Fruit fly (Drosophila melanogaster): ENCODE measurements around the gene CG10300.

The CG10300 gene

DNA sequence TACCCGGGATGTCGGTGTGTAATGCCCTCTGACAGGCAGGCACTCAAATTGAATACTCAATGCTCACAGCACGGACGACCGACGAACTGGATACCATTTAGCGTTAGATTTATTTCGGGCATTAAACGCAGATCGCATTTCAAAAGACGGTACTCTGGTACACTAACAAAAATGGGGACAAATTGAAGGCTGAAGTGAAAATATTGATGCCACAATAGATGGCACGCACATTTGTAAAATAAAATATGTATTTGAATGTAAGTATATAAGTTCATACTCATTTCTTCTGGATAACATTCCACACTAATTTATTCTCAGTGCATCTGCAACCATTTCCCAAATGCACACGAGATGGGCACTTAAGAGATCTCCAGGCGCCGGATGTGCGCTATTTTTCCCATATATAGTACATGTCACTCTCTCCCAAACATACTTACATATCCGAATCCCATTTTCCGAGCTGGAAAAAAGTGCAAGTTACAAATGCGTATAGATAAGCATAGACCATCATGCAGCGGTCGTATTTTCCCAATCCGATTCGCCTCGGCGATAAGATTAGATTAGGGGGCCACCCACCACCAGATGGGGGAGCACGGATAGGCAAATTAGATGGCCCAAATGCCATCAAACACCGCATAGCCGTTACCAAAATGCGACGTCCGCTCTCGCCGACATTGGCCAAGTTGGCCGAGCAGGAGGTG lies 1.7 kb upstream of the CG10300 start, which contains the start of gene CG10301:
TSS of gene CG10301 (plus strand) at position 651 of the 701 bp plus-strand sequence.
- TF ChIP-seq pan (optimal IDR thresholded peaks at IDR 0.05) (no peak), psq (optimal IDR thresholded peaks at IDR 0.05) (no peak)

DNA sequence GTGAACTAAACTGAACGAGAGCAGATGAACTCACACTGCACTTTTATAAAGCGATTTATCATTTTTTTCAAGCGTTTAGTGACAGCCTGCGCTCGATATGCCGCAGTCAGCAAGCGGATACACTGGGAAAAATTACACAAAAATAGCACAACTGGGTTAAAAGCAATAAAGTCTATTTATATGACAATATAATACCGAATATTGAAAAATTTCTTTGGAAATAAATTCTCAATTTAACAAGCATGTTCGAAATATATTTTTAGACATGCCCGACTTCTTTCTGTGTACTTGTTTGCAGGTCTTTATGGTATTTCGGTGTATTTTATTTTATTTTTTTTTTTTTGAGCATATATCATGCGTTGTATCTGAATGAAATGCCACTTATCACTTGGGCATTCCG lies 2.6 kb downstream of the CG10300 start:
- TF ChIP-seq Dll (optimal IDR thresholded peaks at IDR 0.05) (no peak), usp (GFP tag; optimal IDR thresholded peaks at IDR 0.05) (no peak), pan (optimal IDR thresholded peaks at IDR 0.05) (no peak), CG8478 (optimal IDR thresholded peaks at IDR 0.05) (no peak), EcR (GFP tag; optimal IDR thresholded peaks at IDR 0.05) (no peak), psq (optimal IDR thresholded peaks at IDR 0.05) (no peak)

DNA sequence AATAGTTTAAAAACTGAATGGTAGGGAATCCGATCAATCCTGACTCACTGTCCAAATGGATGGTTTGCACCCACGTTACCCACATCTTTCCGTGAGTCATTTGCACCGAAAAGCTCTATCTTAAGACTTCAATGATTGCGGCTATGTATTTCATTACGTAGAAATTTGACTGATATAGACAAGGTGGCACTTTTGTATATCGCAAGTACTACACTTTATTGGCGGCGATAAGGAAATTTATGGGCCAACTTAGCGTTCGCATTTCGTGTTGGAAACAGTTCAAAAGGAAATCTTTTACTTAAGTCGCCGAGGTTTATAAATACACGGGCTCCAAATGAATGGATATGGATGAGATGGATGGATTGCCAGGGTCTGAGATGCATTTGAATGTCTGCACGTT lies 3.5 kb downstream of the CG10300 start:
- TF ChIP-seq CG8478 (optimal IDR thresholded peaks at IDR 0.05): no peak
- TF ChIP-seq pan (optimal IDR thresholded peaks at IDR 0.05): no peak
- TF ChIP-seq psq (optimal IDR thresholded peaks at IDR 0.05): no peak
- no peak for TF ChIP-seq Dll (optimal IDR thresholded peaks at IDR 0.05)
- TF ChIP-seq EcR (GFP tag; optimal IDR thresholded peaks at IDR 0.05): no peak
- no peak for TF ChIP-seq usp (GFP tag; optimal IDR thresholded peaks at IDR 0.05)

DNA sequence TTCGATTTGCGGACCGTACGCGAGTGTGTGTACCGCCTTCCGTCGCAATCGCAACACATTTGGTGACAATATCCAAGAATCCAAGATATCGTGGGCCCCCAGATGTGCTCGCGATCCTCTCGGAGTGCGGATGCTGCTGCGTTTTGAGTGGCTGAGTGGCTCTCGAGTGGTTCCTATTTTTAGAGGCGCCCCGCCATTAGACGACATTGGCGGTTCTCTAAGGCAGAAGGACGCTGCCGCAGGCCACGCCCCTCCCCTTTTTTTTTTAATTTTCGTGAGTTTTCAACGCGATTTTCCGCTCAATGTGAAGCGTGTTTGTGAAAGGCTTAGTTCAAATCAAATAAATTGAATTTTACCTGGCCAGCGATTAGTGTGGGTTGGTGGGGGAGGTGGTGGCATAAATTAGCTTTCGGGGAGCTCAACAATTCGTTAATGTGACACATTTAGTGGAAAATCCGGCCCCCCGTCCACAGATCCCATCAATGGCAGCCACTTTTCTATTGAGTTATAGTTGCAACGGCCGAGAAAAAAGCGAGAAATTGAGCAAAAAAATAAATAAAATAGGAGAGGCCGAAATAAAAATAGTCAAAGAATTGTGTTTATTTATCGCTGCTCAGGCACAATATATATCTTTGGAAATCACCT lies 7.1 kb downstream of the CG10300 start, which contains the start of gene nau:
TSS of gene nau (minus strand) at position 61 of the 645 bp plus-strand sequence.
- TF ChIP-seq psq (optimal IDR thresholded peaks at IDR 0.05) (no peak), Dll (optimal IDR thresholded peaks at IDR 0.05) (no peak), pan (optimal IDR thresholded peaks at IDR 0.05) (no peak), usp (GFP tag; optimal IDR thresholded peaks at IDR 0.05) (no peak), EcR (GFP tag; optimal IDR thresholded peaks at IDR 0.05) (no peak)

DNA sequence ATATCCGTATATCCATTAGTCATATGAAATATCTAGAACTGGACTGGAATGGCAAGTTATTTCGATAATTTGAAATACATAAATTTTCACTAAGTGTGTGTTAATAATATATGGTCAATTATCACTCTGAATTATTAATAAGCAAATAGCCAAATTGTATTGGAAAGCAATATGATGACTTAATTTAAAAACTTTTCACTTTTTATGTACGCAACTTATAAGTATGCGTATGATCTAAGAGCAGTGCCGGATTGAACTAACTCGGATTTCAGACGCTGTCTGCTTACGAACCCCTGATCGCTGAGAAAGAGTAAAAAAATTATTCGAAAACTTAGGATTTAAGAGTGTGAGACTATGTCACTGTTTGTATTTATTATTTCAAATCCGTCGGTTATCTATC lies 10.2 kb downstream of the CG10300 start, which contains the start of gene CG10232:
TSS of gene CG10232 (minus strand) at position 101 of the 400 bp plus-strand sequence.
- TF ChIP-seq usp (GFP tag; optimal IDR thresholded peaks at IDR 0.05) (no peak), CG8478 (optimal IDR thresholded peaks at IDR 0.05) (no peak), EcR (GFP tag; optimal IDR thresholded peaks at IDR 0.05) (no peak), psq (optimal IDR thresholded peaks at IDR 0.05) (no peak), pan (optimal IDR thresholded peaks at IDR 0.05) (no peak), Dll (optimal IDR thresholded peaks at IDR 0.05) (no peak)

DNA sequence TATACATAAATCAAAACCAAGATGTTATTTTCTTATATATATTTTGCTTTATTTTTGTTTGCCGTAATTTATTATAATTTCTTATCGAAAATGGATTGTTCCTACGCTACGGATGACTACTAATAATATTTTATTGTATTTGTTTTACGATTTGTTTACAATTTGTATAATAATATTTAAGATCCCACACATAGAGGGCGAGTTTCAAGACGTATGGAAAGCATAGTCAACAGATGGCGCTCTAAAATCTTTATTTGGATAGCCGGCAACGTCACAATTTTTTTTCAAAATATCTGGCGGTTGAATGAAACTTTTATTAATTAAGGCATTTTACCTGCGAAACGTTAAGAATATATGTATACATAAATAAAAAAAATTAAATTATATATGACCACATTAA lies 10.6 kb downstream of the CG10300 start:
- TF ChIP-seq Dll (optimal IDR thresholded peaks at IDR 0.05): no peak
- no peak for TF ChIP-seq pan (optimal IDR thresholded peaks at IDR 0.05)
- TF ChIP-seq psq (optimal IDR thresholded peaks at IDR 0.05): no peak
- no peak for TF ChIP-seq usp (GFP tag; optimal IDR thresholded peaks at IDR 0.05)
- TF ChIP-seq CG8478 (optimal IDR thresholded peaks at IDR 0.05): no peak
- no peak for TF ChIP-seq EcR (GFP tag; optimal IDR thresholded peaks at IDR 0.05)

DNA sequence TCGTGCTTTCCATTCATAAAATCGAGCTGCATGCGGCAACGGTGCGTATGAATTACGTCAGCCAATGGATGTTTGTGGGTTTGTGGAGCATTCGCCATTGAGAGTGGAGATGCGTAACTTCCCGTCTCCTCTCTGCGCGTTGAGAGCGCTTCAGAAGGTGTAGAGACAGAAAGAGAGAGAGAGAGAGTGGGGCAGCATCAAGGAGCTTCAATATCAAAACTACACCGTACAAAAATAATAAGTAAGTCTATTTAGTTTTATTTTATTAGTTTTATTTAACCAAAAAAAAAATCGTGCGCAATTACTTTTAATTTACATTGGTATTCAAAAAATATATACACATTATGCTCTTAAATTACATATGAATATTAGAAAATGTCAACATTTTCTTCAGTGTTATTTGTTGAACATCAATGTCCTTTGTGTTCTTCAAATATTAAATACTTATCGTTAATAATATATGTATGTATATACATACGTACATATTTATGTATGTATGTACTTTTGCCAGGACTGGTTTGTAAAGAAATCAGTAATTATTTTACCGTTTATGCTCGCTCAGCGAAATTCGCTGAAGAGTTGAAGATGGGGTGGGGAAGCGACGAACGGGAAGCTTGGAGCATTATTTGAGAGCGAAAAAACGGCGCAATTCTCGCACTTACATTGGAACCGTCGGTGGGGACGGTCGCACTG lies 11.5 kb downstream of the CG10300 start, which contains the start of gene CG10365:
TSS of gene CG10365 (plus strand) at position 652 of the 693 bp plus-strand sequence.
- no peak for TF ChIP-seq EcR (GFP tag; optimal IDR thresholded peaks at IDR 0.05)

DNA sequence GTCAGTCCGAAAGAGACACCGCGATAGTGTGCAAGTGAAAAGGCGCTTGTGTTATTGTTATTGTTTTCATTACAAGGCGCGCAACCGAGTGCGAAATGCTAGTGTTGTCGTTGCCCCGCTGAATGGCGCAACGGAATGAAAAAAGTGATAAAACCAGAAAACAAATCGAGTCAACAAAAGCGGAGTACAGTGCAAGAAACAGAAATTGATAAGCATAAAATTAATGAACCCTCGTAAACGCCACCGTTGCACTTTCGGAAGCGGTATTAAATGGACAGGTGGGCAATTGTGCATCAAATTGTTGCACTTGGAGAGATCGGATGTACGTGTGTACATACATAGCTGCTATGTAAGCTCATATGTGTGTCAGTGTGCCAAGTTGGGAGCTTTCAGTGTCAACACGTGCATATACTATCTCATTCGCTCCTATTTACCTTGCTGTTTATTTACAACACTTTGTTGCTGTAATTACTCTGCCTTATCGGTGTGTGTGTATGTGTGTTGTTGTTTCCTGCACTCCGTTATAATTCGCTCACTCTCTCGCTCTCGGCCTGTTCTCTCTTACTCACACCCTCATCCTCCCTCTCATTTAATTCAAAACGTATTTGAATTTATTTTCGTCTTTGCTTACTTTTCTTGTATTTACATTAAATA lies 12.2 kb downstream of the CG10300 start:
- TF ChIP-seq Dll (optimal IDR thresholded peaks at IDR 0.05) (no peak), CG8478 (optimal IDR thresholded peaks at IDR 0.05) (no peak), psq (optimal IDR thresholded peaks at IDR 0.05) (no peak), pan (optimal IDR thresholded peaks at IDR 0.05) (no peak), usp (GFP tag; optimal IDR thresholded peaks at IDR 0.05) (no peak), EcR (GFP tag; optimal IDR thresholded peaks at IDR 0.05) (peak in 1 of 2 experiments; percentile 11)

DNA sequence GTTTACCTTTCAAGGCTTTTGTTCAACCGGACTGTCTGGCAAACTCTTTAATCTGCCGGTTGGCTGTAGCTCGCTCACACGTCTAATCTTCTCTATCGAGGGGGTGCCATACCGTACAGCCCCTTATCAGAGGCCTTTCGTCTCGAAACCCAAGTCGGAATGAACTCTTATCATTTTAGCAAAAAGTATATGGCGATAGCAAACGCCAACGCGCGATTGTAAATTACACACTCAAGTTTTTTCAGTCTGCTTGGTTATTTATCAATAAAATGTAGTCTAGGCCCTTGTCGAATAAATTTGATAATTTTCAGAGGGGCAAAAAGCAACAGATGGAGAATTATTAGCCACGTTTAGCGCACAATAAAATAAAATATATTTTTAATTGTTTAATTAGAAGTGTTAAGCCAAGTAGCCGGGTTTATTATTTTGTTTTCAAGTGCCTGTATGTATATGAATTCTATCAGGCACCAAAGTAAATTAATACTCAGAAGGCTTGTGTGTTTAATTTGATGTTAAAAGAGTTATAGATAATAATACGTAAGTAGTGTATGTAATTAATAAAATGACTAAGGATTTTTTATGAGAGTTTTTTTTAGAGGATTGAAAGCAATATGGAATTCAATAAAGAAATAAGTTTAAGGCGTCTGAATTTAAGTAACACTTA lies 13.6 kb downstream of the CG10300 start:
- TF ChIP-seq EcR (GFP tag; optimal IDR thresholded peaks at IDR 0.05): no peak
- TF ChIP-seq usp (GFP tag; optimal IDR thresholded peaks at IDR 0.05): no peak
- TF ChIP-seq CG8478 (optimal IDR thresholded peaks at IDR 0.05): no peak
- TF ChIP-seq pan (optimal IDR thresholded peaks at IDR 0.05): no peak
- no peak for TF ChIP-seq Dll (optimal IDR thresholded peaks at IDR 0.05)
- no peak for TF ChIP-seq psq (optimal IDR thresholded peaks at IDR 0.05)

DNA sequence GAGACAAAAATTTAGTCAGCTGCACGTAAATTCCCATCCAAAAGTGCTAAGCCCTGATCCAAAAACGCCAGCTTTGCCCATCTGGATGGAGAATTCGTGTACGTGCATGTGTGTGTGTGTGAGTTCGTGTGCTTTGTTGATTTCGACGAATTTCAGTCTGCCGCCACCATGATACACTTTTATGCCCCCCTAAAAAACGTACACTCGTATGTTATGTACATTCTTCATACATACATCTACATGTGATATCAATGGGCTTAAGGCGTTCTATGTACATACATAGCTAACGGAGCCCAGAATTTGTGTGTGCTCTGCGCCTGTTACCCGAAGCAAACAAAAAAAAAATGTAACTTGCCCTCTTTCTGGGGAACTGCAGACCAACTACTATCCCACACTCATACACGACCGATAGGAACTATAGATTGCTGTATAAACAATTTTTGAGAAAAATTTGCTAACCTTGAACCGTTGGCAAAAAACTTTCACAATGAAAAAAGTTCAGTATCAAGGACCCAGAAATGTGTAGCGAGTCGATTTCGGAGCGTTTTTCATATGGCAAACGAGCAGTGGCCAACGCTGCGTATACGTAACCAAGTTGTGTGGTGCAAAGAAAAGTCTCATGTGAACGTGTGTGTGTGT lies 14.5 kb downstream of the CG10300 start:
- TF ChIP-seq usp (GFP tag; optimal IDR thresholded peaks at IDR 0.05): no peak
- no peak for TF ChIP-seq CG8478 (optimal IDR thresholded peaks at IDR 0.05)
- TF ChIP-seq psq (optimal IDR thresholded peaks at IDR 0.05): no peak
- TF ChIP-seq Dll (optimal IDR thresholded peaks at IDR 0.05): no peak
- TF ChIP-seq EcR (GFP tag; optimal IDR thresholded peaks at IDR 0.05): no peak
- TF ChIP-seq pan (optimal IDR thresholded peaks at IDR 0.05): no peak

DNA sequence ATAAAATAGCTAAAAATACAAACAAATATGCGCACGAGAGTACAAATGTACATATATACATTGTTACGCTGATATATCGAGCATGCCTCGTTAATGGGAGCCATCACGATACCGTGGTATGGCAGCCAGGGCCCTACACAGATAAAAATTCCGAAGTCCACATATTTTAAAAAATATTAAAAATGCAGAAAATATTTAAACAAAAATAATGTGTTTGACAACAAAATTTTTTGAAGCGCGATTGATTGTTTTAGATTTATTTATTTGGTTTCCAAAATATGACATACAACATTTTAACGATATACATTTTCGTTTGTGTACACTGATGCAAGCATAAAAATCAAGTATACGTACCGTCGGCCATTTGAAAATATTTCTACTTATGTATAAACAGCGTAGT lies 15.4 kb downstream of the CG10300 start:
- no peak for TF ChIP-seq psq (optimal IDR thresholded peaks at IDR 0.05)
- no peak for TF ChIP-seq CG8478 (optimal IDR thresholded peaks at IDR 0.05)
- no peak for TF ChIP-seq EcR (GFP tag; optimal IDR thresholded peaks at IDR 0.05)
- no peak for TF ChIP-seq Dll (optimal IDR thresholded peaks at IDR 0.05)
- TF ChIP-seq pan (optimal IDR thresholded peaks at IDR 0.05): no peak
- TF ChIP-seq usp (GFP tag; optimal IDR thresholded peaks at IDR 0.05): no peak

Measured in whole organism.